Worm (Caenorhabditis elegans) whole organism, L4 larva: ENCODE results near the gene asp-16.
A peak's percentile ranks its signal among the peaks of the same experiment; 100 is the strongest.

Experiments used
- R02D3.7 ChIP-seq: fragments of 150-350 bp; sonication (generic microtip); optimal IDR thresholded peaks from 3 replicates; lab custom pipeline; 2014; ENCODE audit warnings: missing biosample characterization, missing genetic modification characterization
- T26A8.4 ChIP-seq: fragments of 200-800 bp; sonication (Bioruptor generic); IDR thresholded peaks from 2 replicates; pipeline ENCODE4 v1.3.6; 2022; ENCODE audit warnings: missing genetic modification characterization, missing compliant biosample characterization
- Y5F2A.4 ChIP-seq: fragments of 200-800 bp; sonication (Bioruptor generic); optimal IDR thresholded peaks from 2 replicates; lab custom pipeline; 2018; ENCODE audit warnings: mild to moderate bottlenecking, missing genetic modification characterization, missing compliant biosample characterization
- Y75B8A.6 ChIP-seq: fragments of 200-800 bp; sonication (Bioruptor generic); IDR thresholded peaks from 2 replicates; pipeline ENCODE4 v1.3.6; 2022; ENCODE audit warnings: missing genetic modification reagents, missing genetic modification characterization, missing compliant biosample characterization
- ZK546.5 ChIP-seq, 2 experiments: sonication (generic microtip); optimal IDR thresholded peaks; 2 replicates each; lab custom pipeline; 2017; ENCODE audit warnings: missing biosample characterization in 2 of 2, missing genetic modification characterization in 2 of 2
- aha-1 ChIP-seq: fragments of 150-350 bp; peaks from one replicate; lab custom pipeline; 2014; ENCODE audit warnings: missing biosample characterization, missing genetic modification characterization
- ceh-28 ChIP-seq: fragments of 150-350 bp; optimal IDR thresholded peaks from 2 replicates; lab custom pipeline; 2014; ENCODE audit warnings: missing biosample characterization, missing genetic modification reagents, missing genetic modification characterization
- daf-16 ChIP-seq, 3 experiments: sonication (generic microtip); optimal IDR thresholded peaks; 2 replicates each; lab custom pipeline; 2016 to 2017; ENCODE audit warnings: missing genetic modification characterization in 3 of 3, missing genetic modification reagents in 3 of 3, mild to moderate bottlenecking in 2 of 3, missing compliant biosample characterization in 2 of 3, missing biosample characterization in 1 of 3, moderate library complexity in 1 of 3
- daf-19 ChIP-seq: fragments of 200-800 bp; sonication (Bioruptor generic); conservative IDR thresholded peaks from 2 replicates; pipeline ENCODE4 v1.3.6; 2022; ENCODE audit warnings: missing genetic modification characterization, missing compliant biosample characterization
- daf-8 ChIP-seq: fragments of 200-800 bp; sonication (Bioruptor generic); IDR thresholded peaks from 2 replicates; pipeline ENCODE4 v1.3.6; 2022; ENCODE audit warnings: missing genetic modification characterization, missing compliant biosample characterization
- dmd-6 ChIP-seq: fragments of 200-800 bp; sonication (Bioruptor generic); IDR thresholded peaks from 2 replicates; pipeline ENCODE4 v1.3.6; 2022; ENCODE audit warnings: missing genetic modification reagents, missing genetic modification characterization, missing compliant biosample characterization
- gei-8 ChIP-seq: fragments of 200-800 bp; sonication (Bioruptor generic); optimal IDR thresholded peaks from 2 replicates; lab custom pipeline; 2018; ENCODE audit warnings: mild to moderate bottlenecking, missing genetic modification characterization, missing compliant biosample characterization
- lin-29 ChIP-seq: fragments of 200-800 bp; sonication (Bioruptor generic); IDR thresholded peaks from 2 replicates; pipeline ENCODE4 v1.3.6; 2022; ENCODE audit warnings: missing genetic modification reagents, missing genetic modification characterization, missing compliant biosample characterization
- lin-39 ChIP-seq: fragments of 150-350 bp; optimal IDR thresholded peaks from 2 replicates; lab custom pipeline; 2014; ENCODE audit warnings: missing biosample characterization, missing genetic modification reagents, missing genetic modification characterization
- mep-1 ChIP-seq: fragments of 150-350 bp; sonication (generic microtip); optimal IDR thresholded peaks from 3 replicates; lab custom pipeline; 2014; ENCODE audit warnings: missing biosample characterization, missing genetic modification characterization
- mxl-3 ChIP-seq: fragments of 200-800 bp; sonication (Bioruptor generic); optimal IDR thresholded peaks from 2 replicates; lab custom pipeline; 2018; ENCODE audit warnings: mild to moderate bottlenecking, missing genetic modification characterization, missing compliant biosample characterization
- nhr-102 ChIP-seq: sonication (generic microtip); optimal IDR thresholded peaks from 2 replicates; lab custom pipeline; 2016; ENCODE audit warnings: mild to moderate bottlenecking, missing genetic modification characterization, moderate library complexity, missing compliant biosample characterization
- nhr-25 ChIP-seq: sonication (generic microtip); optimal IDR thresholded peaks from 2 replicates; lab custom pipeline; 2017; ENCODE audit warnings: missing genetic modification characterization, mild to moderate bottlenecking, missing compliant biosample characterization, antibody characterized with exemption, moderate library complexity, borderline replicate concordance; ENCODE audit not compliant: insufficient read depth
- nhr-28 ChIP-seq: fragments of 150-350 bp; optimal IDR thresholded peaks from 2 replicates; lab custom pipeline; 2014; ENCODE audit warnings: missing biosample characterization, missing genetic modification characterization
- nhr-48 ChIP-seq: sonication (generic microtip); optimal IDR thresholded peaks from 2 replicates; lab custom pipeline; 2016; ENCODE audit warnings: mild to moderate bottlenecking, missing genetic modification characterization, missing compliant biosample characterization
- nhr-77 ChIP-seq: fragments of 150-350 bp; optimal IDR thresholded peaks from 2 replicates; lab custom pipeline; 2014; ENCODE audit warnings: missing biosample characterization, missing genetic modification characterization
- pha-4 ChIP-seq, 2 experiments: fragments of 150-350 bp in 1 of 2; fragments of 200-800 bp in 1 of 2; sonication (Bioruptor generic) in 1 of 2; IDR thresholded peaks in 1 of 2; optimal IDR thresholded peaks in 1 of 2; 2 replicates each; pipeline versions ENCODE4 v1.3.6 to Lab custom; 2014 to 2022; ENCODE audit warnings: missing genetic modification characterization in 2 of 2, missing genetic modification reagents in 2 of 2, missing biosample characterization in 1 of 2, missing compliant biosample characterization in 1 of 2
- pqm-1 ChIP-seq: sonication (generic microtip); optimal IDR thresholded peaks from 2 replicates; lab custom pipeline; 2017; ENCODE audit warnings: missing biosample characterization, missing genetic modification characterization
- rbr-2 ChIP-seq: sonication (generic microtip); optimal IDR thresholded peaks from 2 replicates; lab custom pipeline; 2016; ENCODE audit warnings: missing genotype, missing genetic modification characterization, missing compliant biosample characterization
- saeg-2 ChIP-seq: fragments of 200-800 bp; sonication (Bioruptor generic); IDR thresholded peaks from 2 replicates; pipeline ENCODE4 v1.3.6; 2022; ENCODE audit warnings: missing genetic modification reagents, missing genetic modification characterization, missing compliant biosample characterization
- sdz-12 ChIP-seq: fragments of 200-800 bp; sonication (Bioruptor generic); optimal IDR thresholded peaks from 2 replicates; lab custom pipeline; 2018; ENCODE audit warnings: mild to moderate bottlenecking, missing genetic modification characterization, missing compliant biosample characterization
- set-16 ChIP-seq: fragments of 200-800 bp; sonication (Bioruptor generic); IDR thresholded peaks from 2 replicates; pipeline ENCODE4 v1.3.6; 2022; ENCODE audit warnings: missing genetic modification reagents, missing genetic modification characterization, missing compliant biosample characterization
- snpc-1.2 ChIP-seq: fragments of 200-800 bp; sonication (Bioruptor generic); IDR thresholded peaks from 2 replicates; pipeline ENCODE4 v1.3.6; 2022; ENCODE audit warnings: missing genetic modification reagents, missing genetic modification characterization, missing compliant biosample characterization
- spr-3 ChIP-seq: fragments of 200-800 bp; sonication (Bioruptor generic); optimal IDR thresholded peaks from 2 replicates; lab custom pipeline; 2018; ENCODE audit warnings: mild to moderate bottlenecking, missing genetic modification characterization, missing compliant biosample characterization
- unc-130 ChIP-seq: sonication (generic microtip); optimal IDR thresholded peaks from 2 replicates; lab custom pipeline; 2016; ENCODE audit warnings: missing genetic modification reagents, missing genetic modification characterization, missing compliant biosample characterization
- unc-62 ChIP-seq, 3 experiments: fragments of 150-350 bp in 1 of 3; sonication (generic microtip); optimal IDR thresholded peaks in 2 of 3; peaks in 1 of 3; 1 replicate in 1 of 3; 2 replicates in 2 of 3; lab custom pipeline; 2014 to 2017; ENCODE audit warnings: missing biosample characterization in 3 of 3, missing genetic modification characterization in 3 of 3, missing genetic modification reagents in 3 of 3, missing genotype in 1 of 3
- vab-7 ChIP-seq: fragments of 200-800 bp; sonication (Bioruptor generic); IDR thresholded peaks from 2 replicates; pipeline ENCODE4 v1.3.6; 2022; ENCODE audit warnings: missing genetic modification reagents, missing genetic modification characterization, missing compliant biosample characterization
- zfp-2 ChIP-seq: sonication (generic microtip); optimal IDR thresholded peaks from 2 replicates; lab custom pipeline; 2016; ENCODE audit warnings: mild to moderate bottlenecking, missing genetic modification characterization, missing compliant biosample characterization
- zfp-3 ChIP-seq: fragments of 200-800 bp; sonication (Bioruptor generic); conservative IDR thresholded peaks from 2 replicates; pipeline ENCODE4 v1.3.6; 2022; ENCODE audit warnings: missing genetic modification reagents, missing genetic modification characterization, missing compliant biosample characterization
- zip-2 ChIP-seq: fragments of 150-350 bp; optimal IDR thresholded peaks from 2 replicates; lab custom pipeline; 2014; ENCODE audit warnings: missing biosample characterization, missing genetic modification characterization

The asp-16 gene

ce11 chrV:18993535-18993990, 48.8 kb downstream of the asp-16 start, which contains the start of gene gtf-2F2:
gtf-2F2 (plus strand) TSS chrV:18993940.
- TF ChIP-seq snpc-1.2 (GFP tag; lab: Robert Waterston, UW) = no peak
- TF ChIP-seq unc-130 (GFP tag; lab: Kevin White, UChicago) = no peak
- TF ChIP-seq nhr-102 (tag; lab: Kevin White, UChicago) = no peak
- no peak for TF ChIP-seq mep-1 (tag; lab: Kevin White, UChicago)
- no peak for TF ChIP-seq vab-7
- TF ChIP-seq nhr-28 (tag; lab: Kevin White, UChicago) = no peak
- no peak for TF ChIP-seq saeg-2 (GFP tag; lab: Robert Waterston, UW)
- no peak for TF ChIP-seq lin-29 (GFP tag; lab: Robert Waterston, UW)
- peak; percentile 79 for TF ChIP-seq aha-1
- TF ChIP-seq pha-4 (GFP tag; IDR thresholded peaks at IDR 0.05; lab: Robert Waterston, UW) = no peak
- no peak for TF ChIP-seq pha-4 (tag; optimal IDR thresholded peaks at IDR 0.05; lab: Kevin White, UChicago)
- peak; percentile 91 for TF ChIP-seq ceh-28
- no peak for TF ChIP-seq gei-8 (GFP tag; lab: Kevin White, UChicago)
- no peak for TF ChIP-seq lin-39 (tag; lab: Kevin White, UChicago)
- no peak for TF ChIP-seq Y5F2A.4
- TF ChIP-seq daf-8 (GFP tag; lab: Robert Waterston, UW) = no peak
- TF ChIP-seq sdz-12 (GFP tag; lab: Kevin White, UChicago) = no peak
- TF ChIP-seq zip-2 (tag; lab: Kevin White, UChicago) = no peak

DNA sequence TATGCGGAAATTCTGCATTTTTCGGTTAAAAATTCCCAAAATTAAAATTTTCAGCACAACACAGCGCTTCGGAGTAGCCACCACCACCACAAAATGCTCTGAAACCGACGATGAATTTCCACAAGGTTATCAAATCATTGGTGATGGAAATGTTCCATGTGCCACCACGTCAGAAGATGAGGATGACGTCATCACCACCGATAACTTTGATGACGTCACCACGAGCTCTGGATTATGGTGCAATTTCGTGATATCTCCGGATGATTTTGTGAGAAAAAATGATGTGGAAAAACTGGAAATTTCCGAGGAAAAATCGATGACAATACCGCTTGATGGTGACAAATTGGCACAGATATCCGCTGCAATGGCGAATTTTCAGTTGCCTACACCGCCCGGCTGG, 49.4 kb downstream of the asp-16 start:
- TF ChIP-seq nhr-25 (tag; lab: Kevin White, UChicago) = no peak
- TF ChIP-seq nhr-28 (tag; lab: Kevin White, UChicago) = no peak
- no peak for TF ChIP-seq R02D3.7 (tag; lab: Kevin White, UChicago)
- TF ChIP-seq zfp-3 (GFP tag; lab: Robert Waterston, UW) = no peak
- no peak for TF ChIP-seq ZK546.5 (tag; optimal IDR thresholded peaks at IDR 0.05; lab: Kevin White, UChicago)
- no peak for TF ChIP-seq T26A8.4 (GFP tag; lab: Robert Waterston, UW)
- TF ChIP-seq zfp-2 (tag; lab: Kevin White, UChicago) = no peak
- TF ChIP-seq daf-19 (GFP tag; lab: Robert Waterston, UW) = no peak
- TF ChIP-seq pqm-1 (tag; lab: Kevin White, UChicago) = no peak
- no peak for TF ChIP-seq mxl-3
- TF ChIP-seq Y75B8A.6 = no peak
- TF ChIP-seq nhr-102 (tag; lab: Kevin White, UChicago) = no peak
- no peak for TF ChIP-seq saeg-2 (GFP tag; lab: Robert Waterston, UW)
- no peak for TF ChIP-seq daf-16 (GFP tag; optimal IDR thresholded peaks at IDR 0.05; lab: Kevin White, UChicago)
- no peak for TF ChIP-seq daf-16 (tag; optimal IDR thresholded peaks at IDR 0.05; lab: Kevin White, UChicago)
- TF ChIP-seq rbr-2 (tag; lab: Kevin White, UChicago) = no peak
- no peak for TF ChIP-seq nhr-48 (tag; lab: Kevin White, UChicago)
- no peak for TF ChIP-seq dmd-6 (GFP tag; lab: Robert Waterston, UW)
- TF ChIP-seq nhr-77 = no peak
- TF ChIP-seq zip-2 (tag; lab: Kevin White, UChicago) = no peak

DNA sequence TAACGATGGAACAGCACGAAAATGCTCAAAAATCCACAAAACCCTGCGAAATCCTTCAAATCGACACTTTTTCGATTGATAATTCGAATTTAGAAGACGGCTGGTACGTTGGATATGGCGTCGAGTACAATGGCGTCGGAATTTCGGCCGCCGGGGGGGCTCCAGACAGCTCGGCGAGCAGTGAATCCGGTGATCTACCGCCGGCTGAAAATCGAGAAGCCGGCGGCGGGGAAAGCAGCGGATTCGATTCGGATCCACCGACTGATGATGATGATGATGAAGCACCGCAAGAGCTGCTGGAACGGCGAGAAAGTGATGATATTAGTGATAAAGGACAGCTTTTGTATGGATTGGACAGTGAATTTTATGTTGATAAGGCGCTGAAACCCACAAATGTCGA, 51.4 kb downstream of the asp-16 start:
- no peak for TF ChIP-seq lin-29 (GFP tag; lab: Robert Waterston, UW)
- peak; percentile 87 for TF ChIP-seq set-16
- peak in 1 of 2 experiments; percentile 47 for TF ChIP-seq unc-62 (GFP tag; optimal IDR thresholded peaks at IDR 0.05 in 1 of 2; lab: Kevin White, UChicago)
- TF ChIP-seq unc-62 (tag; optimal IDR thresholded peaks at IDR 0.05; lab: Kevin White, UChicago) = no peak
- no peak for TF ChIP-seq spr-3 (GFP tag; lab: Kevin White, UChicago)
- no peak for TF ChIP-seq sdz-12 (GFP tag; lab: Kevin White, UChicago)
